Worm (Caenorhabditis elegans) whole organism, L1 larva: ENCODE measurements around the gene cdh-5.

ENCODE experiments used
- C04F5.9 ChIP-seq: sonication (generic microtip); optimal IDR thresholded peaks from 2 replicates; lab custom pipeline; 2016; ENCODE audit warnings: missing genetic modification characterization, missing compliant biosample characterization
- F16B12.6 ChIP-seq: fragments of 150-350 bp; optimal IDR thresholded peaks from 2 replicates; lab custom pipeline; 2014; ENCODE audit warnings: missing biosample characterization, missing genetic modification characterization
- Y116A8C.19 ChIP-seq: sonication (generic microtip); optimal IDR thresholded peaks from 2 replicates; lab custom pipeline; 2016; ENCODE audit warnings: missing compliant biosample characterization, missing genetic modification characterization, borderline replicate concordance
- aha-1 ChIP-seq: fragments of 150-350 bp; optimal IDR thresholded peaks from 2 replicates; lab custom pipeline; 2014; ENCODE audit warnings: missing biosample characterization, missing genetic modification characterization
- aly-2 ChIP-seq: fragments of 150-350 bp; optimal IDR thresholded peaks from 2 replicates; lab custom pipeline; 2014; ENCODE audit warnings: missing biosample characterization, missing genetic modification characterization
- ama-1 ChIP-seq: fragments of 150-350 bp; optimal IDR thresholded peaks from 2 replicates; lab custom pipeline; 2014
- blmp-1 ChIP-seq: fragments of 150-350 bp; optimal IDR thresholded peaks from 2 replicates; lab custom pipeline; 2014; ENCODE audit warnings: missing biosample characterization, missing genetic modification characterization
- ceh-8 ChIP-seq: fragments of 200-800 bp; sonication (Bioruptor generic); optimal IDR thresholded peaks from 2 replicates; lab custom pipeline; 2018; ENCODE audit warnings: mild to moderate bottlenecking, missing genetic modification characterization, moderate library complexity, missing compliant biosample characterization
- ceh-82 ChIP-seq, 3 experiments: fragments of 150-350 bp in 1 of 3; sonication (generic microtip) in 2 of 3; optimal IDR thresholded peaks; 2 replicates each; lab custom pipeline; 2014 to 2017; ENCODE audit warnings: missing biosample characterization in 3 of 3, missing genetic modification characterization in 3 of 3
- ceh-88 ChIP-seq: fragments of 200-800 bp; sonication (Bioruptor generic); IDR thresholded peaks from 2 replicates; pipeline ENCODE4 v1.3.6; 2022; ENCODE audit warnings: missing genetic modification characterization, missing compliant biosample characterization
- ceh-90 ChIP-seq: sonication (generic microtip); optimal IDR thresholded peaks from 2 replicates; lab custom pipeline; 2016; ENCODE audit warnings: missing genetic modification characterization, missing compliant biosample characterization
- ces-1 ChIP-seq: fragments of 150-350 bp; optimal IDR thresholded peaks from 2 replicates; lab custom pipeline; 2014; ENCODE audit warnings: missing biosample characterization, missing genetic modification reagents, missing genetic modification characterization
- dpl-1 ChIP-seq, 3 experiments: fragments of 150-350 bp in 2 of 3; sonication (generic microtip) in 1 of 3; optimal IDR thresholded peaks; 2 replicates each; lab custom pipeline; 2014 to 2017; ENCODE audit warnings: missing biosample characterization in 3 of 3, missing genetic modification characterization in 3 of 3, missing genetic modification reagents in 3 of 3
- dsc-1 ChIP-seq: sonication (generic microtip); optimal IDR thresholded peaks from 2 replicates; lab custom pipeline; 2016; ENCODE audit warnings: mild to moderate bottlenecking, missing genetic modification characterization, missing compliant biosample characterization
- efl-1 ChIP-seq, 4 experiments: fragments of 150-350 bp; optimal IDR thresholded peaks in 3 of 4; peaks in 1 of 4; 1 replicate in 1 of 4; 2 replicates in 3 of 4; lab custom pipeline; 2014; ENCODE audit warnings: missing biosample characterization in 2 of 4, missing genetic modification characterization in 2 of 4, missing genetic modification reagents in 2 of 4
- efl-3 ChIP-seq: fragments of 200-800 bp; sonication (Bioruptor generic); optimal IDR thresholded peaks from 2 replicates; lab custom pipeline; 2018; ENCODE audit warnings: mild to moderate bottlenecking, missing genetic modification characterization, missing compliant biosample characterization
- egl-27 ChIP-seq, 2 experiments: fragments of 150-350 bp in 1 of 2; sonication (generic microtip); optimal IDR thresholded peaks; 3 replicates each; lab custom pipeline; 2017 to 2018; ENCODE audit warnings: missing biosample characterization in 2 of 2, missing genetic modification characterization in 2 of 2, missing genetic modification reagents in 2 of 2
- elt-2 ChIP-seq: sonication (generic microtip); optimal IDR thresholded peaks from 2 replicates; lab custom pipeline; 2016; ENCODE audit warnings: missing genetic modification characterization, mild to moderate bottlenecking, inconsistent platforms, missing compliant biosample characterization, missing genetic modification reagents
- elt-3 ChIP-seq, 6 experiments: fragments of 150-350 bp in 1 of 6; sonication (generic microtip); optimal IDR thresholded peaks; 2 replicates each; lab custom pipeline; 2017 to 2018; ENCODE audit warnings: missing biosample characterization in 6 of 6, missing genetic modification characterization in 6 of 6, inconsistent platforms in 1 of 6
- ets-5 ChIP-seq: fragments of 200-800 bp; sonication (Bioruptor generic); IDR thresholded peaks from 2 replicates; pipeline ENCODE4 v1.3.6; 2022; ENCODE audit warnings: missing genetic modification characterization, missing compliant biosample characterization
- fkh-4 ChIP-seq: sonication (generic microtip); optimal IDR thresholded peaks from 2 replicates; lab custom pipeline; 2016; ENCODE audit warnings: missing compliant biosample characterization, missing genetic modification characterization, borderline replicate concordance
- grh-1 ChIP-seq: fragments of 200-800 bp; sonication (Bioruptor generic); IDR thresholded peaks from 2 replicates; pipeline ENCODE4 v1.3.6; 2022; ENCODE audit warnings: missing genetic modification reagents, missing genetic modification characterization, missing compliant biosample characterization
- hlh-17 ChIP-seq: fragments of 200-800 bp; sonication (Bioruptor generic); optimal IDR thresholded peaks from 2 replicates; lab custom pipeline; 2018; ENCODE audit warnings: missing genetic modification characterization, mild to moderate bottlenecking, missing compliant biosample characterization, moderate library complexity, borderline replicate concordance
- hpl-2 ChIP-seq: fragments of 150-350 bp; optimal IDR thresholded peaks from 2 replicates; lab custom pipeline; 2014; ENCODE audit warnings: missing biosample characterization, missing genetic modification reagents, missing genetic modification characterization
- irx-1 ChIP-seq: sonication (generic microtip); optimal IDR thresholded peaks from 2 replicates; lab custom pipeline; 2016; ENCODE audit warnings: missing genetic modification characterization, missing compliant biosample characterization
- isw-1 ChIP-seq: fragments of 200-800 bp; sonication (Bioruptor generic); IDR thresholded peaks from 2 replicates; pipeline ENCODE4 v1.3.6; 2022; ENCODE audit warnings: missing genetic modification characterization, missing compliant biosample characterization
- lin-14 ChIP-seq: fragments of 200-800 bp; sonication (Bioruptor generic); optimal IDR thresholded peaks from 2 replicates; lab custom pipeline; 2018; ENCODE audit warnings: mild to moderate bottlenecking, missing genetic modification characterization, moderate library complexity, missing compliant biosample characterization
- lin-15B ChIP-seq: fragments of 150-350 bp; sonication (generic microtip); optimal IDR thresholded peaks from 3 replicates; lab custom pipeline; 2014; ENCODE audit warnings: missing biosample characterization, missing genetic modification characterization
- lir-3 ChIP-seq: sonication (generic microtip); optimal IDR thresholded peaks from 2 replicates; lab custom pipeline; 2016; ENCODE audit warnings: mild to moderate bottlenecking, missing genetic modification characterization, moderate library complexity, missing compliant biosample characterization; ENCODE audit not compliant: poor library complexity
- lsy-2 ChIP-seq, 2 experiments: fragments of 150-350 bp; optimal IDR thresholded peaks; 2 replicates each; lab custom pipeline; 2014; ENCODE audit warnings: missing biosample characterization in 2 of 2, missing genetic modification characterization in 2 of 2
- mab-9 ChIP-seq: fragments of 200-800 bp; sonication (Bioruptor generic); IDR thresholded peaks from 2 replicates; pipeline ENCODE4 v1.3.6; 2022; ENCODE audit warnings: missing genetic modification reagents, missing genetic modification characterization, missing compliant biosample characterization
- mdl-1 ChIP-seq, 2 experiments: fragments of 150-350 bp; optimal IDR thresholded peaks; 2 replicates each; lab custom pipeline; 2014 to 2017; ENCODE audit warnings: missing biosample characterization in 2 of 2, missing genetic modification characterization in 2 of 2, inconsistent platforms in 1 of 2
- mef-2 ChIP-seq: fragments of 150-350 bp; optimal IDR thresholded peaks from 2 replicates; lab custom pipeline; 2014; ENCODE audit warnings: missing biosample characterization, missing genetic modification characterization
- mep-1 ChIP-seq: fragments of 150-350 bp; optimal IDR thresholded peaks from 2 replicates; lab custom pipeline; 2014; ENCODE audit warnings: missing biosample characterization, missing genetic modification characterization
- nhr-11 ChIP-seq: fragments of 150-350 bp; optimal IDR thresholded peaks from 2 replicates; lab custom pipeline; 2014; ENCODE audit warnings: missing biosample characterization, missing genetic modification characterization
- nhr-12 ChIP-seq: sonication (generic microtip); optimal IDR thresholded peaks from 2 replicates; lab custom pipeline; 2017; ENCODE audit warnings: missing biosample characterization, missing genetic modification characterization
- nhr-19 ChIP-seq: fragments of 200-800 bp; sonication (Bioruptor generic); conservative IDR thresholded peaks from 2 replicates; pipeline ENCODE4 v1.3.6; 2022; ENCODE audit warnings: missing genetic modification characterization, missing compliant biosample characterization
- nhr-237 ChIP-seq: fragments of 150-350 bp; optimal IDR thresholded peaks from 2 replicates; lab custom pipeline; 2014; ENCODE audit warnings: missing biosample characterization, missing genetic modification characterization
- nhr-28 ChIP-seq: fragments of 150-350 bp; optimal IDR thresholded peaks from 2 replicates; lab custom pipeline; 2014; ENCODE audit warnings: missing biosample characterization, missing genetic modification characterization
- nhr-47 ChIP-seq: sonication (generic microtip); optimal IDR thresholded peaks from 2 replicates; lab custom pipeline; 2016; ENCODE audit warnings: mild to moderate bottlenecking, missing genetic modification characterization, moderate library complexity, missing compliant biosample characterization
- nhr-76 ChIP-seq: sonication (generic microtip); optimal IDR thresholded peaks from 2 replicates; lab custom pipeline; 2017; ENCODE audit warnings: missing biosample characterization, missing genetic modification characterization
- nhr-84 ChIP-seq: sonication (generic microtip); optimal IDR thresholded peaks from 2 replicates; lab custom pipeline; 2017; ENCODE audit warnings: missing biosample characterization, missing genetic modification characterization
- pqm-1 ChIP-seq: sonication (generic microtip); optimal IDR thresholded peaks from 3 replicates; lab custom pipeline; 2017; ENCODE audit warnings: missing biosample characterization, missing genetic modification characterization
- snpc-4 ChIP-seq: fragments of 150-350 bp; optimal IDR thresholded peaks from 2 replicates; lab custom pipeline; 2014; ENCODE audit warnings: missing biosample characterization, missing genetic modification characterization
- snu-23 ChIP-seq: sonication (generic microtip); optimal IDR thresholded peaks from 2 replicates; lab custom pipeline; 2016; ENCODE audit warnings: missing genetic modification characterization, missing compliant biosample characterization
- sox-4 ChIP-seq: sonication (generic microtip); optimal IDR thresholded peaks from 2 replicates; lab custom pipeline; 2016; ENCODE audit warnings: missing genetic modification characterization, missing compliant biosample characterization
- sptf-1 ChIP-seq: fragments of 150-350 bp; optimal IDR thresholded peaks from 2 replicates; lab custom pipeline; 2014; ENCODE audit warnings: missing biosample characterization, missing genetic modification characterization
- sup-37 ChIP-seq: fragments of 200-800 bp; sonication (Bioruptor generic); optimal IDR thresholded peaks from 2 replicates; lab custom pipeline; 2018; ENCODE audit warnings: mild to moderate bottlenecking, missing genetic modification characterization, missing compliant biosample characterization
- tlp-1 ChIP-seq: fragments of 150-350 bp; optimal IDR thresholded peaks from 2 replicates; lab custom pipeline; 2014; ENCODE audit warnings: missing biosample characterization, missing genetic modification characterization
- vab-15 ChIP-seq: sonication (generic microtip); optimal IDR thresholded peaks from 2 replicates; lab custom pipeline; 2017; ENCODE audit warnings: missing genotype, mild to moderate bottlenecking, missing genetic modification characterization, missing compliant biosample characterization
- xbp-1 ChIP-seq: sonication (generic microtip); optimal IDR thresholded peaks from 2 replicates; lab custom pipeline; 2016; ENCODE audit warnings: missing genetic modification characterization, missing compliant biosample characterization
- zag-1 ChIP-seq: fragments of 150-350 bp; optimal IDR thresholded peaks from 2 replicates; lab custom pipeline; 2014; ENCODE audit warnings: missing biosample characterization, missing genetic modification characterization
- ztf-4 ChIP-seq: fragments of 150-350 bp; optimal IDR thresholded peaks from 2 replicates; lab custom pipeline; 2014; ENCODE audit warnings: missing biosample characterization, missing genetic modification characterization

cdh-5 gene

DNA sequence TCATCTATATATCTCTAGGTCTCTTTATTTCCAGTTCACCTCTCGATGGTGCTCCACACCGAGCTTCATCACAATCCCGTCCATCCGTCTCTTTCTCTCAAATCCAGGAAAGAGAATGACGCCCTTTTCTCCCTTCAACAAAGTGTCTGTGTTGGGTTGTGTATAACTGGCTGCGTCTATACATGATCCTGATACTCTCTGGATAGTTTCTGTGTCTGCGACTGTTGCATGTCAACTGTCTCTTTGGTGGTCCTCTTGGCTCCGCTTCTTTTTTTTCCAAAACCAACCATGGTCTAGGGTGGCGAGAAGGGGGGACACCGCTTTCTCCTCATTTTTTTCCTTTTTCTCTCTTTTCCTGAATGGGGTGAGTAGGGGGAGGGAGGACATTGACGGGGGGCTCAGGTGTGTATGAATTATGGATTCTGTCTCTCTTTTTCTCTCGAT lies 39.1 kb upstream of the cdh-5 start (continued):
- TF ChIP-seq nhr-12 (tag; lab: Kevin White, UChicago) (no peak), aly-2 (tag; lab: Kevin White, UChicago) (no peak), efl-3 (GFP tag; lab: Kevin White, UChicago) (no peak), irx-1 (tag; lab: Kevin White, UChicago) (peak; percentile 50), hlh-17 (GFP tag; lab: Kevin White, UChicago) (no peak), dsc-1 (peak; percentile 57), mdl-1 (tag; optimal IDR thresholded peaks at IDR 0.05; lab: Kevin White, UChicago) (peak in 1 of 2 experiments; percentile 44), nhr-237 (tag; lab: Kevin White, UChicago) (no peak), C04F5.9 (no peak), nhr-47 (peak; percentile 53), sptf-1 (no peak), nhr-84 (tag; lab: Kevin White, UChicago) (no peak), fkh-4 (tag; lab: Kevin White, UChicago) (no peak), elt-2 (no peak), ztf-4 (no peak), xbp-1 (tag; lab: Kevin White, UChicago) (peak; percentile 39), lin-14 (peak; percentile 91), grh-1 (GFP tag; lab: Robert Waterston, UW) (no peak), lsy-2 (tag; optimal IDR thresholded peaks at IDR 0.05; lab: Kevin White, UChicago) (peak; percentile 16 to 58), vab-15 (tag; lab: Kevin White, UChicago) (no peak), ceh-82 (tag; optimal IDR thresholded peaks at IDR 0.05; lab: Kevin White, UChicago) (peak; percentile 42 to 60 (median 51)), lin-15B (no peak), ama-1 (lab: Kevin White, UChicago) (no peak), mep-1 (tag; lab: Kevin White, UChicago) (peak; percentile 45), snu-23 (peak; percentile 75), elt-3 (tag; optimal IDR thresholded peaks at IDR 0.05; lab: Kevin White, UChicago) (no peak), mef-2 (tag; lab: Kevin White, UChicago) (peak; percentile 38), snpc-4 (tag; lab: Kevin White, UChicago) (peak; percentile 15), ces-1 (GFP tag; lab: Kevin White, UChicago) (no peak), nhr-76 (tag; lab: Kevin White, UChicago) (no peak), nhr-28 (tag; lab: Kevin White, UChicago) (no peak), ceh-90 (tag; lab: Kevin White, UChicago) (no peak), zag-1 (tag; lab: Kevin White, UChicago) (no peak), Y116A8C.19 (no peak), pqm-1 (no peak), egl-27 (tag; optimal IDR thresholded peaks at IDR 0.05; lab: Kevin White, UChicago) (peak in 1 of 2 experiments; percentile 8), nhr-19 (GFP tag; lab: Robert Waterston, UW) (peak; percentile 53), blmp-1 (peak; percentile 0), nhr-11 (tag; lab: Kevin White, UChicago) (no peak), dpl-1 (GFP tag; optimal IDR thresholded peaks at IDR 0.05; lab: Kevin White, UChicago) (peak in 1 of 3 experiments; percentile 4), F16B12.6 (tag; lab: Kevin White, UChicago) (no peak), lir-3 (tag; lab: Kevin White, UChicago) (no peak), ets-5 (no peak), aha-1 (tag; lab: Kevin White, UChicago) (no peak), efl-1 (optimal IDR thresholded peaks at IDR 0.05; lab: Kevin White, UChicago) (peak; percentile 48 to 60), efl-1 (GFP tag; optimal IDR thresholded peaks at IDR 0.05 in 1 of 2; lab: Kevin White, UChicago) (peak; percentile 2 to 55), hpl-2 (GFP tag; lab: Kevin White, UChicago) (no peak), sup-37 (GFP tag; lab: Kevin White, UChicago) (no peak), sox-4 (no peak), tlp-1 (no peak), isw-1 (peak; percentile 40), ceh-8 (GFP tag; lab: Kevin White, UChicago) (no peak), mab-9 (GFP tag; lab: Robert Waterston, UW) (no peak), ceh-88 (GFP tag; lab: Robert Waterston, UW) (peak; percentile 30; the same call in 1 of the 2 replicates)
